Fruit fly (Drosophila melanogaster): ENCODE measurements around the gene Hr96.

Gene Hr96

DNA sequence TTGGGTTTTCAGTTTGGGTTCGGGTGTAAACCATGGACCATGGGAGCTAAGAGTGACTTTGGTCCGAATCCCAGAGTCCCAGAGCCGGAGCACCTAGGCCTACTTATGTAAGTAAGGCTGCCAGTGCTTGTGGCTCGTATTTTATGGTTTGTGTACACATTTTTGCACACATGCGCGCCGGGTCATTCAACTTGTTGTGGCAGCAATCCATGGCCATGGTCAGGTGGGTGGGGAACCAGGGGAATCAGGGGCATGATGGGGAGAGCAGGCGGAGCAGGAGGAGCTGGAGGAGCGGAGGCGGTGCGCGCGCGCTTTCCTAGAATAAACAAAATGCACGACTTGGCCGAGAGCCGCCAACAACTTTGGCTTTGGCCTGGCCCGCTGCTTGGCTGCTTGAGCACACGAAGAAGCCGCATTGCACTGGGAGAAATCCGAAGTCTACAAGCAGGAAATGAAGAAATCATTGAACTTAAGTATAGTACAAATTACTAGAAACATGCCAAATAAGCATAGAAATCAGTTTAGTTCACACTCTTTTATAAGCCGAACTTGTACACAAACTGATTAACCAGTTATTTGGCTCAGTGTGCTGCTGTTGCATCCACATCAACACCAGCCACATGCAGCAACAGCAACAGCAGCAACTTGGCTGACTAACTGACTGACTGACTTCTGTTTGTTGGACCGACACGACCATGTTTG lies 15.1 kb upstream of the Hr96 start:
- TF ChIP-seq psq (optimal IDR thresholded peaks at IDR 0.05) (no peak), h (optimal IDR thresholded peaks at IDR 0.05) (no peak), ttk (optimal IDR thresholded peaks at IDR 0.05) (no peak), Sin3A (optimal IDR thresholded peaks at IDR 0.05) (no peak), Myc (optimal IDR thresholded peaks at IDR 0.05) (no peak), insv (optimal IDR thresholded peaks at IDR 0.05) (no peak)

DNA sequence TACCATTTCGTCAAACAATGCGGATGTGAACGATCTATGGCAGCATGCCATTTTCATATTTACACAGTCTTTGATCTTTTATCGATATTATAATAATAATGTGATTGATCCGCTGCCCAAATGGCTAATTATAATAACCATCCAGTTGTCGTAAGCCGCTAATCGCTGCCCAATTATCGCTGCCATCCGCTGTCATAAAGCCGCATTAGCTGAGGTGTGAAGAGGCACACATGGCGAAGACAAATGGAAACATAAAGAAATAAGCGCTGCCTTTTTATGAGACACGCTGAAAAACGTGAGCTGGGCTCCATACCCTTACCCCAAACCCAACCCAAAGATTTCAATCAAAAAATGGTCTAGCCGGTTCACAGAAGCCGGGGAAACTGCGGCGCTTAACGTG lies 13.0 kb upstream of the Hr96 start:
- TF ChIP-seq psq (optimal IDR thresholded peaks at IDR 0.05) (no peak), h (optimal IDR thresholded peaks at IDR 0.05) (no peak), Sin3A (optimal IDR thresholded peaks at IDR 0.05) (no peak), Myc (optimal IDR thresholded peaks at IDR 0.05) (no peak), insv (optimal IDR thresholded peaks at IDR 0.05) (no peak), ttk (optimal IDR thresholded peaks at IDR 0.05) (no peak)

DNA sequence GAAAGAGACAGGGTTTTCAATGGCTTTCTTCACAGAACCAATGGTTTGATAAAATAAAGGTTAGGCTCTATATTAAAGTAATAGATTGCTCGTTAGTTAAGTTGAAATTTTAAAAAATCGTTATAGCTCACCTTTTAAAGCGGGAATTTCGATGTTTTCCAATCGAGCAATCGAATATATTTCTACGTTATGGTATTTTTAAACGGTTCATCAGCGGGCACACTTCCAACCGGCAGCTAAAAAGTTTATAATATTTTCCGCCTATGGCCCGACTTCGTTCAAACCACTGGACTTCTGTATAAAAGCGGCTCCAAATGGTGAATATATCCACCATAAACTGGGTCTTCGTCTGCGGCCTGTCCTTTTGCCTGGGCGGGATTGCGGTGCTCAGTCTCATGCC lies 2.0 kb upstream of the Hr96 start, which contains the start of gene beta4GalT7:
Gene beta4GalT7 (plus strand): TSS at position 201 of the 400 bp plus-strand sequence.
- TF ChIP-seq insv (optimal IDR thresholded peaks at IDR 0.05) (no peak), h (optimal IDR thresholded peaks at IDR 0.05) (no peak), Myc (optimal IDR thresholded peaks at IDR 0.05) (no peak)

DNA sequence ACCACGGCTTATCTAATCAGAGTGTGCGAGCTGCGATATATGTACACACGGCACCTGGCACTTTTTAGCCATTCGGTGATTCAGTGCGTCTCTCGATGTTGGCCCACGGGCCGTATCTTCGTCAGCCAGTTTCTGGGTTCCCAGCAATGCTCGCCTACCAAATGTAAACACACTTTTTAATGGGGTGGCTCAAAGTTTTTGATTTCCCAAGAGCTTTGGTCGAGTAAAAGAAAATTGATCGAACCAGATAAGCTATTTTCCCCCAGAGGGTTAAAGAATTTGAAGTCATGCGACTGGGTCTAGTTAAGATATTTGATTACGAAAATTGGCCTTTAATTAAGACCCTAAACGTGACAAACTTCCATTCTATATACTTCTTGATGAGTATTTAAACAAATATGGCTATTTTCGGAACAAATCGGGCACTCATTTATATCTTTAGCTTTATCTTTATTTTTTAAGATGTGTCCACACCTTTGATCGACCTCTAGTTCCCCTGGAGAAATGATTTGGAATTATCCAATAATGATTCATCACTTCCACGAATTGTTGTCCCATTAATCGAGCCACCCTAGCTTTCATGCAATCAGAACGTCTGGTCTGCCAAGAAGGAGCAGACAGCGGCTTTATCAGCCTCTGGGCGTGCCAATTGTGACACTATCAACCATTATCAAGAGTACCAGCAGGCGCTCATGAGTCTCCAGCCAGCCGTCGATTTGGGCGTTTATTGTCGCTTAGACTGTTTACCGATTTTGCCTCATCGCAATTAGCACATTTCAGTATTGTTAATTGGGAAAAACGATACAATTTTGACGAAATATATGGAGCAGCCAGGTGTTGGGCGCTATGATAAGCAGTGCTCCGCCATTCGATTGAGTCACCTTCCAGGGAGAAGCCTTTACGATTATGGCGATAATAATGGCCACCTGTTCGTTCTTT lies 2.5 kb downstream of the Hr96 start:
- no peak for TF ChIP-seq Myc (optimal IDR thresholded peaks at IDR 0.05)
- TF ChIP-seq h (optimal IDR thresholded peaks at IDR 0.05), result no peak
- no peak for TF ChIP-seq Sin3A (optimal IDR thresholded peaks at IDR 0.05)
- TF ChIP-seq psq (optimal IDR thresholded peaks at IDR 0.05), result no peak
- TF ChIP-seq ttk (optimal IDR thresholded peaks at IDR 0.05), result no peak
- no peak for TF ChIP-seq insv (optimal IDR thresholded peaks at IDR 0.05)

DNA sequence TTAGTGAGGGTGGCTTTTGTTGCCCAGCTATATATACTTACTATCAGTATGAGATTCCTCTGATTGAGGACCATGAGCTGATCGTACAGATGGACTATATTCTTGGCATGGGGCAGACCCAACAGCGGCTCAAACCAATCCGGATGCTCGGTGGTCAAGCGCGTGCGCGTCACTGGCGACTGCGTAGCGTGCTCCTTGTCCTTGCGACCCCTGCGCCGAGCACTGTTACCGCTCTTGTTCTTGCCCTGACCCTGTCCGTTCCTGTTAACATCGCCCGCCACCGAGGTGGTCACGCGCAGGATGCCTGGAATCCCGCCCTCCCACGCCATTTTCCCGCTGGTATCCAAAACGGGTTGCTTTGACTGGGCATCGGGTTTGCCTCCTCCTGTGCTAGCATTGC lies 7.7 kb downstream of the Hr96 start:
- no peak for TF ChIP-seq Myc (optimal IDR thresholded peaks at IDR 0.05)
- TF ChIP-seq ttk (optimal IDR thresholded peaks at IDR 0.05), result no peak
- TF ChIP-seq Sin3A (optimal IDR thresholded peaks at IDR 0.05), result no peak
- no peak for TF ChIP-seq insv (optimal IDR thresholded peaks at IDR 0.05)
- no peak for TF ChIP-seq psq (optimal IDR thresholded peaks at IDR 0.05)
- no peak for TF ChIP-seq h (optimal IDR thresholded peaks at IDR 0.05)

DNA sequence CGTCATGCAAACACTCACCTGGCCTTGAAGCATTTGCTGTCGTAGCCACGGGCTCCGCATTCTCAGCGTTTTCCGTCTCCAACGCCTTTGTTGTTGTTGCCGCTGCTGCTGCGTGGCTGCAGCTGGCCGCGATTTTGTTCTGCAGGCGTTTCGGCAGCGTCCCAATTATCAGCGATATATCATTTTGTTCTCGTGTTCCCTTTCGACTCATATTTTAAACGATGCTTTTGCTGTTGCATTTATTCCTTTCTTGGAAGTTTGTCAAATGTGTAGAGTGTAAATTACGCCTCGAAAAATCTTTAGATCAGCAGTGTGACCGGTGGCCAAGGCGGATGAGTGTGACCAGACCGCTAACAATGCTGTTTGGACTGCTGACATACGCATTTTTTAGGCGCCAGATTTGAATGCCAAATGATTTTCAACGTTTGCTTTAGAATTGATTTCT lies 8.1 kb downstream of the Hr96 start, which contains the start of gene Smg6:
Gene Smg6 (minus strand): TSS at position 324 of the 445 bp plus-strand sequence.
- TF ChIP-seq insv (optimal IDR thresholded peaks at IDR 0.05), result no peak

DNA sequence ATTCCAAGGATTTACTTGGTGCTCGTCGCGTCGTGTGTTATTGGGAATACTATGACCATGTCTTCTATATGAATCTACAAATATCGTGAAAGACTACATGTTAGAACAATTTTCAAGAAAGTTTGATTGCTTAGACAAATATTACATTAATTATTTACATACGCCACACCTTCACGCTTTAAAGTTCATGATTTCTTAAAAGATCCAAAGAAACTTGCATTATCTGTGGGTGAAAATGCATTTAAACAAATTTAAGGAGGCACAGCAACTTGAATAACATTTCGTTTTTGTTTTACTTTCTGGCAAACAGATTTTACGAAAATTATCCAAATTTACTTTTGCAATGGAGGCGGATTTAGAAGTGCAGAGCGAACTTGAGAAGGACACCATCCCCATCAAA lies 11.6 kb downstream of the Hr96 start, which contains the start of gene CG31115:
Gene CG31115 (plus strand): TSS at position 301 of the 400 bp plus-strand sequence.
- no peak for TF ChIP-seq insv (optimal IDR thresholded peaks at IDR 0.05)
- TF ChIP-seq Myc (optimal IDR thresholded peaks at IDR 0.05), result no peak
- no peak for TF ChIP-seq ttk (optimal IDR thresholded peaks at IDR 0.05)
- no peak for TF ChIP-seq Sin3A (optimal IDR thresholded peaks at IDR 0.05)
- no peak for TF ChIP-seq psq (optimal IDR thresholded peaks at IDR 0.05)
- TF ChIP-seq h (optimal IDR thresholded peaks at IDR 0.05), result no peak

DNA sequence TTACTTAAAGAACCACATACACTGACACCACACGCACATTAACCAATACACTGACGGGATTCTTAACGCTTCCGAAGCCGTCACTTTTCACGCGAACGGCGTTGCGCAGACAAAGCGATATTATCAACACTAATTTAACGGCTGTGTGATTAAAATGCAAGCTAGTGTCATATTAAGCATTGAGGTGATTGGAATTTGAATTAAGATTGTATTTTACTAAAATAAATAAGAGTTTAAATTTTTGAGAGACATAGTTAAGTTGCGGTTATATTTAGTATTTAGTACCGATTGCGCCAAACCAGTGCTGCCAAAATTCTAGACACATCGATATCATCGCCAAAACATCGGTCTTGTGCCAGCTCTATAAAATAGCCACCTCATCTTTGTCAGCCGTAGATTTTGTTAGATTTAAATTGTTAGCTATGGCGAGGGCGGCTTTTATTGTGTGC lies 14.0 kb downstream of the Hr96 start, which contains the start of the genes Ythdf and bai:
Gene Ythdf (minus strand): TSS at position 222 of the 449 bp plus-strand sequence.
Gene bai (plus strand): TSS at position 347 of the 449 bp plus-strand sequence.
- no peak for TF ChIP-seq Sin3A (optimal IDR thresholded peaks at IDR 0.05)
- no peak for TF ChIP-seq ttk (optimal IDR thresholded peaks at IDR 0.05)
- TF ChIP-seq h (optimal IDR thresholded peaks at IDR 0.05), result no peak
- no peak for TF ChIP-seq Myc (optimal IDR thresholded peaks at IDR 0.05)
- TF ChIP-seq psq (optimal IDR thresholded peaks at IDR 0.05), result no peak
- no peak for TF ChIP-seq insv (optimal IDR thresholded peaks at IDR 0.05)

DNA sequence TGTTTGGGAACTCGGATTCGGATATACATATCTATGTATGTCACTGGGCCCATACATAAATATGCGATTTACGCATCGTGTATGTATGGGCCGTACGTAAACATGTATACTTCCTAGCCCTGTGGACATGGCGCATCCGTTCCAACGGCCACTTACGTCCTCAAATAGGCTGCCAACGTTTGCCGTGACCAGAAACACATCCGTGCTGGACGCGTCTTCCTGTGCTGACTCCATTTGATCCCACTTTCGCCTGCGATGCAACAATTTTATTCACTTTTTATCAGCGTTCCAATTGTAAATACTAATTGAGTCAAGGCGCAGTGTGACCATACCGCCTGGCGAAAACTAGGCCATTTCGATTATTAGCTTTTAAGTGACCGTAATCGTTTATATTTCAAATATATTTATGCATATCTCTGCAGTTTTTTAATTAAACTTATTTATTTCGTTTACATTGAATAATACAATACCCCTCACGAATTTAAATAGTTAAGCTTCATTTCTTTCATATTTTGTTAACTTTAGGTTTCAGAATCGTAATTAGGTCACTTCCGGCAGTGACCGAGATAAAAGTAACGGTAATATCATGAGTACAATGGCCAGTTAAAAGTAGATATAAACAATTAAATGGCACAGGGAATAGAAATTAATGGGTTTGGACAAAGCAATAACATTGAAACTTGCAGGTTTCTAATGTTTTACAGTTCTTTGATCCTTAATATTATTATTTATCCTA lies 19.9 kb downstream of the Hr96 start, which contains the start of gene 5PtaseI:
Gene 5PtaseI (minus strand): TSS at position 336 of the 736 bp plus-strand sequence.
- no peak for TF ChIP-seq h (optimal IDR thresholded peaks at IDR 0.05)
- TF ChIP-seq ttk (optimal IDR thresholded peaks at IDR 0.05), result no peak
- TF ChIP-seq Sin3A (optimal IDR thresholded peaks at IDR 0.05), result no peak

DNA sequence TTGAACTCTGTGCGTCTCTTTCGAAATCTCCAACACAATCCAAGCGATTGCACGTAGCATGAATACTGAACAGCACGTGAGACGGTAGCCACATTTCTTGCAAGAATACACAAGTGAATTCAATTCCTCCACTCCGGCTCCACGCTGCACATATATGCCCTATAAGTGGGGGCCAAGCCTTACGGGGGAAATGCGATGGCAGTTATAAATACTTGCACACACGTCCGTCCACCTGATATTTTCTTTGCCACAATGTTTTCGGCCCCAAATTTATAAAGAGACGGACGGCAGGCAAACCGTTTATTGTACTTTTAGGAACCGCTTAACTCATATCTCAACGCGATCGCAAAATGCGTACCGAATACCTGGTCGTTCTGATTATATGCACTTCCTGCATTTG lies 21.0 kb downstream of the Hr96 start, which contains the start of gene CG11786:
Gene CG11786 (plus strand): TSS at position 301 of the 400 bp plus-strand sequence.
- TF ChIP-seq ttk (optimal IDR thresholded peaks at IDR 0.05) (no peak), Sin3A (optimal IDR thresholded peaks at IDR 0.05) (no peak), insv (optimal IDR thresholded peaks at IDR 0.05) (no peak), h (optimal IDR thresholded peaks at IDR 0.05) (no peak), Myc (optimal IDR thresholded peaks at IDR 0.05) (no peak), psq (optimal IDR thresholded peaks at IDR 0.05) (no peak)

DNA sequence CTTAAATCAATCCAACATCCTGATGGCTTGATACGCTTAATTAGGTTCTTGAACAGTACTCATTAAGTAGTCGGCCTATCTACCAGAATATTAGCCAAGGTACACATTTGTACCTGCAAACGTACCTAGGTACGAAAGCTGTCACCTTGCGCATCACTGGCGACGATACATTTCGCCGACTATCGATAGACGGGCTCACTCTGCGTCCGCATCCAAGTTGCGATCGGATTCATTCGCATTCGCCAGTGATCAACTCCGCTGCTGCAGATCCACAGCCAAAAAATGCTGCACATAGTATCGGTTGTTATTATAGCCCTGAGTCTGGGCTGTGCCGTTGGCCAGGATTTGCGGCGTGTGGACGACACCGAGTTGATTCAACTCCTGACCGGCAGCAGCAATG lies 22.5 kb downstream of the Hr96 start, which contains the start of gene CG11790:
Gene CG11790 (plus strand): TSS at position 203 of the 400 bp plus-strand sequence.
- no peak for TF ChIP-seq Sin3A (optimal IDR thresholded peaks at IDR 0.05)
- TF ChIP-seq Myc (optimal IDR thresholded peaks at IDR 0.05), result no peak
- TF ChIP-seq h (optimal IDR thresholded peaks at IDR 0.05), result no peak
- TF ChIP-seq ttk (optimal IDR thresholded peaks at IDR 0.05), result no peak
- no peak for TF ChIP-seq psq (optimal IDR thresholded peaks at IDR 0.05)
- TF ChIP-seq insv (optimal IDR thresholded peaks at IDR 0.05), result no peak
